Worm (Caenorhabditis elegans): Measurements from ENCODE around the gene F41G3.19.

DNA sequence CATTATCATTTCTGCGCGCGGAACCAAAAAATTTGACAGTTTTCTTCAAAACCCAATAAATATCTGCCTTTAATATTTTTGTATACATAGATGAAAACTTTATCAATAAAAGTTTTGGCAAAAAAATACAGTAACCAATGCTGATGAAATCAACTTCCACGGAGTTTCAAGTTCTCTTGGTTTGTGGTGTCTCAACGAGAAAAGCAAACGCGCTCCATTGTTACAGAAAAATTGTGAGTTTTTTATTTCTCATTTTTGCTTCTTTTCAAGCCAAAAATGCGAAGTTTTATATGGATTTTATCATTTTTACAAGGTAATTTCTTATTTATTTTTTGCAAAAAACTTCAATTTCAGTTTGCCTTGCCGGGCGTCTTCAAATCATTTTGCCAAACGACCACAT is 17.3 kb downstream of the F41G3.19 start, which contains the start of gene T14B4.3:
- no peak for TF ChIP-seq nhr-77 (tag; optimal IDR thresholded peaks at IDR 0.05)
- TF ChIP-seq lsy-2 (tag; optimal IDR thresholded peaks at IDR 0.05): peak; percentile 25 to 87
- no peak for TF ChIP-seq ceh-16 (tag; optimal IDR thresholded peaks at IDR 0.05)
- TF ChIP-seq Y55F3AM.14 (GFP tag; optimal IDR thresholded peaks at IDR 0.05): no peak
- no peak for TF ChIP-seq nhr-237 (tag; optimal IDR thresholded peaks at IDR 0.05)
- TF ChIP-seq C34F6.9 (tag; optimal IDR thresholded peaks at IDR 0.05): peak; percentile 78
- TF ChIP-seq mdl-1 (tag; optimal IDR thresholded peaks at IDR 0.05): no peak
- TF ChIP-seq unc-55 (GFP tag; optimal IDR thresholded peaks at IDR 0.05): peak; percentile 87
- no peak for TF ChIP-seq zag-1 (tag; optimal IDR thresholded peaks at IDR 0.05)
